Worm (Caenorhabditis elegans): ENCODE data around the gene C18G1.1.

Gene C18G1.1

ce11 chrV:4810653-4811052 lies 32.9 kb downstream of the C18G1.1 start:
- peak; percentile 73 for TF ChIP-seq set-16 (GFP tag; IDR thresholded peaks at IDR 0.05)
- peak; percentile 99 for TF ChIP-seq aha-1 (tag)
- TF ChIP-seq lin-29 (GFP tag; IDR thresholded peaks at IDR 0.05) = no peak
- TF ChIP-seq unc-39 (tag; optimal IDR thresholded peaks at IDR 0.05) = no peak
- peak in 1 of 2 experiments; percentile 20 for TF ChIP-seq lsy-2 (tag; optimal IDR thresholded peaks at IDR 0.05)
- TF ChIP-seq mep-1 (tag; optimal IDR thresholded peaks at IDR 0.05) = peak; percentile 43
- TF ChIP-seq unc-62 (GFP tag; optimal IDR thresholded peaks at IDR 0.05 in 1 of 2) = peak in 1 of 2 experiments; percentile 94
- no peak for TF ChIP-seq unc-62 (tag; optimal IDR thresholded peaks at IDR 0.05)
- peak; percentile 60 for TF ChIP-seq lin-38 (GFP tag; IDR thresholded peaks at IDR 0.05)
- TF ChIP-seq rbr-2 (tag; optimal IDR thresholded peaks at IDR 0.05) = peak; percentile 54
- peak in 1 of 2 experiments; percentile 4 for TF ChIP-seq hif-1 (tag; optimal IDR thresholded peaks at IDR 0.05)
- 0 out of 2 replicates have a peak, but pooled peaks have one; percentile 17 for TF ChIP-seq ctbp-1 (GFP tag; IDR thresholded peaks at IDR 0.05)
- TF ChIP-seq hlh-30 (tag; optimal IDR thresholded peaks at IDR 0.05; ENCODE audit: insufficient read depth) = peak; percentile 39
- TF ChIP-seq snpc-4 (tag; optimal IDR thresholded peaks at IDR 0.05) = no peak
- TF ChIP-seq zfp-3 (GFP tag; conservative IDR thresholded peaks at IDR 0.05) = no peak
- TF ChIP-seq hlh-11 (tag; optimal IDR thresholded peaks at IDR 0.05) = peak; percentile 66
- no peak for TF ChIP-seq madf-9 (GFP tag; conservative IDR thresholded peaks at IDR 0.05)
- TF ChIP-seq dpl-1 (GFP tag; optimal IDR thresholded peaks at IDR 0.05) = peak; percentile 31
- TF ChIP-seq mes-2 (tag; optimal IDR thresholded peaks at IDR 0.05; ENCODE audit: poor library complexity, severe bottlenecking) = peak; percentile 62
- TF ChIP-seq hmg-1.1 (GFP tag; IDR thresholded peaks at IDR 0.05) = peak; percentile 37
- TF ChIP-seq tra-1 (GFP tag; IDR thresholded peaks at IDR 0.05) = no peak
- no peak for TF ChIP-seq F26F4.8 (GFP tag; conservative IDR thresholded peaks at IDR 0.05)
- peak; percentile 7 for TF ChIP-seq nhr-11 (tag; optimal IDR thresholded peaks at IDR 0.05)

ce11 chrV:4813825-4814224 lies 36.1 kb downstream of the C18G1.1 start:
- TF ChIP-seq hlh-11 (tag; optimal IDR thresholded peaks at IDR 0.05) (no peak), fos-1 (tag; optimal IDR thresholded peaks at IDR 0.05) (no peak), snpc-4 (tag; optimal IDR thresholded peaks at IDR 0.05) (no peak), ceh-82 (tag; optimal IDR thresholded peaks at IDR 0.05) (no peak), nhr-41 (GFP tag; IDR thresholded peaks at IDR 0.05) (no peak), ztf-11 (tag; optimal IDR thresholded peaks at IDR 0.05) (no peak), zfp-2 (tag; optimal IDR thresholded peaks at IDR 0.05) (no peak), nhr-10 (tag; optimal IDR thresholded peaks at IDR 0.05) (no peak), daf-16 (GFP tag; optimal IDR thresholded peaks at IDR 0.05) (no peak), daf-16 (tag; optimal IDR thresholded peaks at IDR 0.05) (no peak), fkh-10 (GFP tag; optimal IDR thresholded peaks at IDR 0.05) (no peak), tra-1 (GFP tag; IDR thresholded peaks at IDR 0.05) (no peak), rbr-2 (tag; optimal IDR thresholded peaks at IDR 0.05) (no peak), pha-4 (GFP tag; IDR thresholded peaks at IDR 0.05) (no peak), pha-4 (tag; optimal IDR thresholded peaks at IDR 0.05) (no peak), aha-1 (tag) (no peak), T26A8.4 (GFP tag; IDR thresholded peaks at IDR 0.05) (no peak), F37D6.2 (tag; optimal IDR thresholded peaks at IDR 0.05) (no peak), lir-3 (tag; optimal IDR thresholded peaks at IDR 0.05) (no peak)

ce11 chrV:4818563-4818962 lies 40.8 kb downstream of the C18G1.1 start, which contains the start of gene ccep-97:
Gene ccep-97, minus strand, starts transcription at chrV:4818663.
- TF ChIP-seq ama-1 (optimal IDR thresholded peaks at IDR 0.05) = peak; percentile 49
- TF ChIP-seq nhr-28 (tag; optimal IDR thresholded peaks at IDR 0.05) = peak; percentile 20
- peak; percentile 17; the same call in 1 of the 2 replicates for TF ChIP-seq pha-4 (GFP tag; IDR thresholded peaks at IDR 0.05)
- no peak for TF ChIP-seq pha-4 (tag; optimal IDR thresholded peaks at IDR 0.05)
- 0 out of 2 replicates have a peak, but pooled peaks have one; percentile 55 for TF ChIP-seq lim-7 (GFP tag; IDR thresholded peaks at IDR 0.05)
- TF ChIP-seq ces-1 (GFP tag; optimal IDR thresholded peaks at IDR 0.05) = no peak
